Worm (Caenorhabditis elegans) whole organism, L2 larva: ENCODE results near the gene R13A1.10.

Experiments used
- Y55F3AM.14 ChIP-seq: fragments of 200-800 bp; sonication (Bioruptor generic); optimal IDR thresholded peaks from 2 replicates; lab custom pipeline; 2018; ENCODE audit warnings: mild to moderate bottlenecking, missing genetic modification characterization, missing compliant biosample characterization
- elt-3 ChIP-seq: sonication (generic microtip); optimal IDR thresholded peaks from 2 replicates; lab custom pipeline; 2017; ENCODE audit warnings: missing biosample characterization, missing genetic modification characterization
- lin-11 ChIP-seq: fragments of 150-350 bp; sonication (generic microtip); optimal IDR thresholded peaks from 2 replicates; lab custom pipeline; 2014; ENCODE audit warnings: missing biosample characterization, missing genetic modification characterization, inconsistent platforms, mixed read lengths
- lin-13 ChIP-seq: fragments of 150-350 bp; optimal IDR thresholded peaks from 2 replicates; lab custom pipeline; 2014; ENCODE audit warnings: missing biosample characterization, missing genetic modification reagents, missing genetic modification characterization
- mdl-1 ChIP-seq, 2 experiments: fragments of 150-350 bp in 1 of 2; sonication (generic microtip) in 1 of 2; optimal IDR thresholded peaks; 2 replicates each; lab custom pipeline; 2017; ENCODE audit warnings: missing biosample characterization in 2 of 2, missing genetic modification characterization in 2 of 2
- nhr-12 ChIP-seq: fragments of 150-350 bp; optimal IDR thresholded peaks from 2 replicates; lab custom pipeline; 2014; ENCODE audit warnings: missing biosample characterization, missing genetic modification characterization
- nhr-25 ChIP-seq: fragments of 150-350 bp; sonication (generic microtip); optimal IDR thresholded peaks from 3 replicates; lab custom pipeline; 2014; ENCODE audit warnings: missing biosample characterization, missing genetic modification characterization
- skn-1 ChIP-seq: sonication (generic microtip); optimal IDR thresholded peaks from 2 replicates; lab custom pipeline; 2017; ENCODE audit warnings: missing biosample characterization, missing genetic modification characterization

ce11 chrIV:7245592-7245991 is 18.6 kb upstream of the R13A1.10 start:
- TF ChIP-seq elt-3 (tag; lab: Kevin White, UChicago), result no peak
- no peak for TF ChIP-seq lin-13
- TF ChIP-seq nhr-25, result no peak
- TF ChIP-seq nhr-12 (tag; lab: Kevin White, UChicago), result no peak
- no peak for TF ChIP-seq lin-11 (tag; lab: Kevin White, UChicago)
- TF ChIP-seq skn-1 (tag; lab: Kevin White, UChicago), result no peak
- TF ChIP-seq mdl-1 (tag; optimal IDR thresholded peaks at IDR 0.05; lab: Kevin White, UChicago), result no peak
- no peak for TF ChIP-seq Y55F3AM.14 (GFP tag; lab: Kevin White, UChicago)
